Fruit fly (Drosophila melanogaster) whole organism, embryonic: Measurements from ENCODE around the gene CG5731.
A peak's percentile ranks its signal among the peaks of the same experiment; 100 is the strongest.

Source experiments
- Ada2b ChIP-seq: fragments of 200-800 bp; sonication (Bioruptor generic); IDR thresholded peaks from 2 replicates; pipeline ENCODE4 v1.3.6; 2022; ENCODE audit warnings: missing biosample characterization, missing genetic modification characterization
- Adf1 ChIP-seq: fragments of 200-800 bp; sonication (Bioruptor generic); IDR thresholded peaks from 2 replicates; pipeline ENCODE4 v1.3.6; 2022; ENCODE audit warnings: missing biosample characterization, missing genetic modification characterization
- CG10321 ChIP-seq: fragments of 200-800 bp; sonication (Bioruptor generic); IDR thresholded peaks from 2 replicates; pipeline ENCODE4 v1.3.6; 2022; ENCODE audit warnings: missing biosample characterization, missing genetic modification characterization
- CG10565 ChIP-seq: fragments of 200-800 bp; sonication (Bioruptor generic); optimal IDR thresholded peaks from 3 replicates; lab custom pipeline; 2016; ENCODE audit warnings: missing biosample characterization, mild to moderate bottlenecking, missing genetic modification characterization
- CG11504 ChIP-seq: fragments of 200-800 bp; sonication (Bioruptor generic); optimal IDR thresholded peaks from 3 replicates; lab custom pipeline; 2019; ENCODE audit warnings: missing biosample characterization, mild to moderate bottlenecking, missing genetic modification characterization, moderate library complexity
- CG11723 ChIP-seq: fragments of 200-800 bp; sonication (Bioruptor generic); optimal IDR thresholded peaks from 2 replicates; lab custom pipeline; 2017; ENCODE audit warnings: missing biosample characterization, mild to moderate bottlenecking, missing genetic modification characterization
- CG12299 ChIP-seq: fragments of 200-800 bp; sonication (Bioruptor generic); optimal IDR thresholded peaks from 2 replicates; lab custom pipeline; 2018; ENCODE audit warnings: missing biosample characterization, mild to moderate bottlenecking, missing genetic modification characterization
- CG13894 ChIP-seq: fragments of 200-800 bp; sonication (Bioruptor generic); optimal IDR thresholded peaks from 3 replicates; lab custom pipeline; 2018; ENCODE audit warnings: missing biosample characterization, mild to moderate bottlenecking, missing genetic modification characterization, moderate library complexity
- CG14050 ChIP-seq: fragments of 200-800 bp; sonication (Bioruptor generic); IDR thresholded peaks from 3 replicates; pipeline ENCODE4 v1.3.6; 2022; ENCODE audit warnings: missing biosample characterization, missing genetic modification characterization
- CG17359 ChIP-seq: fragments of 200-800 bp; sonication (Bioruptor generic); optimal IDR thresholded peaks from 3 replicates; lab custom pipeline; 2018; ENCODE audit warnings: missing biosample characterization, mild to moderate bottlenecking, missing genetic modification characterization, moderate library complexity
- CG17361 ChIP-seq: fragments of 200-800 bp; sonication (Bioruptor generic); IDR thresholded peaks from 3 replicates; pipeline ENCODE4 v1.3.6; 2022; ENCODE audit warnings: missing biosample characterization, missing genetic modification characterization
- CG17802 ChIP-seq: fragments of 200-800 bp; sonication (Bioruptor generic); optimal IDR thresholded peaks from 2 replicates; lab custom pipeline; 2018; ENCODE audit warnings: missing biosample characterization, mild to moderate bottlenecking, missing genetic modification characterization, moderate library complexity
- CG18262 ChIP-seq: fragments of 200-800 bp; optimal IDR thresholded peaks from 3 replicates; lab custom pipeline; 2019; ENCODE audit warnings: missing biosample characterization, mild to moderate bottlenecking, missing genetic modification characterization, moderate library complexity
- CG30431 ChIP-seq: fragments of 200-800 bp; sonication (Bioruptor generic); optimal IDR thresholded peaks from 2 replicates; lab custom pipeline; 2017; ENCODE audit warnings: missing biosample characterization, missing genetic modification characterization
- CG3847 ChIP-seq: fragments of 200-800 bp; sonication (Bioruptor generic); IDR thresholded peaks from 2 replicates; pipeline ENCODE4 v1.3.6; 2022; ENCODE audit warnings: missing biosample characterization, missing genetic modification characterization
- CG4328 ChIP-seq: fragments of 200-800 bp; sonication (Bioruptor generic); optimal IDR thresholded peaks from 3 replicates; lab custom pipeline; 2017; ENCODE audit warnings: missing biosample characterization, missing genetic modification reagents, missing genetic modification characterization
- CG6689 ChIP-seq: fragments of 200-800 bp; sonication (Bioruptor generic); IDR thresholded peaks from 2 replicates; pipeline ENCODE4 v1.3.6; 2022; ENCODE audit warnings: missing biosample characterization, missing genetic modification characterization
- CG6765 ChIP-seq: fragments of 200-800 bp; sonication (Bioruptor generic); optimal IDR thresholded peaks from 3 replicates; lab custom pipeline; 2017; ENCODE audit warnings: missing biosample characterization, mild to moderate bottlenecking, missing genetic modification characterization
- CG7963 ChIP-seq: fragments of 200-800 bp; sonication (Bioruptor generic); IDR thresholded peaks from 3 replicates; pipeline ENCODE4 v1.3.6; 2022; ENCODE audit warnings: missing biosample characterization, missing genetic modification characterization; ENCODE audit not compliant: partially characterized antibody
- CG7987 ChIP-seq: fragments of 200-800 bp; sonication (Bioruptor generic); optimal IDR thresholded peaks from 2 replicates; lab custom pipeline; 2018; ENCODE audit warnings: missing biosample characterization, mild to moderate bottlenecking, missing genetic modification characterization, moderate library complexity
- CG8478 ChIP-seq: fragments of >200 bp; optimal IDR thresholded peaks from 2 replicates; lab custom pipeline; 2018
- CG8924 ChIP-seq: fragments of 200-800 bp; optimal IDR thresholded peaks from 3 replicates; lab custom pipeline; 2019; ENCODE audit warnings: missing biosample characterization, mild to moderate bottlenecking, missing genetic modification characterization, moderate library complexity
- CG9797 ChIP-seq: fragments of 200-800 bp; sonication (Bioruptor generic); optimal IDR thresholded peaks from 3 replicates; lab custom pipeline; 2018; ENCODE audit warnings: missing biosample characterization, mild to moderate bottlenecking, missing genetic modification characterization
- Dll ChIP-seq: fragments of 200-800 bp; sonication (Bioruptor generic); IDR thresholded peaks from 4 replicates; pipeline ENCODE4 v1.3.6; 2022; ENCODE audit warnings: missing biosample characterization, missing genetic modification characterization; ENCODE audit not compliant: partially characterized antibody
- Hr39 ChIP-seq: fragments of >200 bp; optimal IDR thresholded peaks from 2 replicates; lab custom pipeline; 2017
- Kr ChIP-seq: fragments of 200-800 bp; sonication (Bioruptor generic); optimal IDR thresholded peaks from 2 replicates; lab custom pipeline; 2017; ENCODE audit warnings: missing biosample characterization, mild to moderate bottlenecking, missing genetic modification characterization
- MBD-R2 ChIP-seq: fragments of 200-800 bp; sonication (Bioruptor generic); IDR thresholded peaks from 2 replicates; pipeline ENCODE4 v1.3.6; 2022; ENCODE audit warnings: missing biosample characterization, missing genetic modification characterization
- MESR4 ChIP-seq: fragments of 200-800 bp; sonication (Bioruptor generic); optimal IDR thresholded peaks from 2 replicates; lab custom pipeline; 2018; ENCODE audit warnings: missing biosample characterization, mild to moderate bottlenecking, missing genetic modification characterization, moderate library complexity
- MTF-1 ChIP-seq: fragments of 200-800 bp; sonication (Bioruptor generic); optimal IDR thresholded peaks from 2 replicates; lab custom pipeline; 2018; ENCODE audit warnings: missing biosample characterization, mild to moderate bottlenecking, missing genetic modification characterization, borderline replicate concordance
- Mes4 ChIP-seq: fragments of 200-800 bp; sonication (Bioruptor generic); optimal IDR thresholded peaks from 2 replicates; lab custom pipeline; 2016; ENCODE audit warnings: missing biosample characterization, missing genetic modification characterization
- Rfx ChIP-seq: fragments of 200-800 bp; sonication (Bioruptor generic); IDR thresholded peaks from 2 replicates; pipeline ENCODE4 v1.3.6; 2022; ENCODE audit warnings: missing biosample characterization, missing genetic modification characterization
- Tbp ChIP-seq: fragments of >200 bp; optimal IDR thresholded peaks from 2 replicates; lab custom pipeline; 2018; ENCODE audit warnings: missing biosample characterization, missing genetic modification characterization
- YL-1 ChIP-seq: fragments of 200-800 bp; sonication (Bioruptor generic); optimal IDR thresholded peaks from 3 replicates; lab custom pipeline; 2017; ENCODE audit warnings: missing biosample characterization, mild to moderate bottlenecking, missing genetic modification characterization
- ara ChIP-seq: fragments of 200-800 bp; sonication (Bioruptor generic); IDR thresholded peaks from 2 replicates; pipeline ENCODE4 v1.3.6; 2022; ENCODE audit warnings: missing biosample characterization, missing genetic modification characterization
- bab2 ChIP-seq: fragments of 200-800 bp; sonication (Bioruptor generic); optimal IDR thresholded peaks from 2 replicates; lab custom pipeline; 2016; ENCODE audit warnings: missing biosample characterization, missing genetic modification characterization
- bcd ChIP-seq: fragments of 200-800 bp; sonication (Bioruptor generic); optimal IDR thresholded peaks from 2 replicates; lab custom pipeline; 2017; ENCODE audit warnings: missing biosample characterization, mild to moderate bottlenecking, missing genetic modification characterization
- bowl ChIP-seq: fragments of 200-800 bp; sonication (Bioruptor generic); IDR thresholded peaks from 2 replicates; pipeline ENCODE4 v1.3.6; 2022; ENCODE audit warnings: missing biosample characterization, missing genetic modification characterization
- croc ChIP-seq: fragments of 200-800 bp; sonication (Bioruptor generic); conservative IDR thresholded peaks from 3 replicates; pipeline ENCODE4 v1.3.6; 2022; ENCODE audit warnings: missing biosample characterization, missing genetic modification characterization
- dpn ChIP-seq, 2 experiments: fragments of 200-800 bp; sonication (Bioruptor generic); optimal IDR thresholded peaks; 3 replicates each; lab custom pipeline; 2016; ENCODE audit warnings: missing biosample characterization in 2 of 2, missing genetic modification characterization in 2 of 2
- grau ChIP-seq: fragments of 200-800 bp; optimal IDR thresholded peaks from 3 replicates; lab custom pipeline; 2019; ENCODE audit warnings: missing biosample characterization, mild to moderate bottlenecking, missing genetic modification characterization, moderate library complexity
- ind ChIP-seq: fragments of 200-800 bp; sonication (Bioruptor generic); optimal IDR thresholded peaks from 3 replicates; lab custom pipeline; 2016; ENCODE audit warnings: missing biosample characterization, missing genetic modification characterization
- p53 ChIP-seq: fragments of 200-800 bp; sonication (Bioruptor generic); optimal IDR thresholded peaks from 2 replicates; lab custom pipeline; 2016; ENCODE audit warnings: missing biosample characterization, missing genetic modification characterization
- pita ChIP-seq: fragments of 200-800 bp; sonication (Bioruptor generic); optimal IDR thresholded peaks from 2 replicates; lab custom pipeline; 2017; ENCODE audit warnings: missing biosample characterization, mild to moderate bottlenecking, missing genetic modification characterization
- sens-2 ChIP-seq: fragments of 200-800 bp; sonication (Bioruptor generic); IDR thresholded peaks from 2 replicates; pipeline ENCODE4 v1.3.6; 2022; ENCODE audit warnings: missing biosample characterization, missing genetic modification characterization
- sim ChIP-seq: fragments of 200-800 bp; sonication (Bioruptor generic); IDR thresholded peaks from 2 replicates; pipeline ENCODE4 v1.3.6; 2022; ENCODE audit warnings: missing biosample characterization, missing genetic modification characterization
- so ChIP-seq: fragments of 200-800 bp; sonication (Bioruptor generic); IDR thresholded peaks from 3 replicates; pipeline ENCODE4 v1.3.6; 2022; ENCODE audit warnings: missing biosample characterization, missing genetic modification characterization
- stwl ChIP-seq: fragments of 200-800 bp; sonication (Bioruptor generic); optimal IDR thresholded peaks from 3 replicates; lab custom pipeline; 2018; ENCODE audit warnings: missing biosample characterization, mild to moderate bottlenecking, missing genetic modification characterization, moderate library complexity
- tio ChIP-seq: fragments of 200-800 bp; sonication (Bioruptor generic); optimal IDR thresholded peaks from 2 replicates; lab custom pipeline; 2017; ENCODE audit warnings: missing biosample characterization, missing genetic modification characterization, inconsistent platforms
- tll ChIP-seq, 2 experiments: fragments of 200-800 bp in 1 of 2; fragments of >200 bp in 1 of 2; sonication (Bioruptor generic) in 1 of 2; optimal IDR thresholded peaks; 2 replicates each; lab custom pipeline; 2017 to 2019; ENCODE audit warnings: missing biosample characterization in 2 of 2, missing genetic modification characterization in 2 of 2, mild to moderate bottlenecking in 1 of 2, moderate library complexity in 1 of 2
- tna ChIP-seq: fragments of 200-800 bp; sonication (Bioruptor generic); IDR thresholded peaks from 2 replicates; pipeline ENCODE4 v1.3.6; 2022; ENCODE audit warnings: missing biosample characterization, missing genetic modification characterization; ENCODE audit not compliant: partially characterized antibody
- zen ChIP-seq: fragments of 200-800 bp; sonication (Bioruptor generic); optimal IDR thresholded peaks from 3 replicates; lab custom pipeline; 2018; ENCODE audit warnings: missing biosample characterization, mild to moderate bottlenecking, missing genetic modification characterization, moderate library complexity
- zfh2 ChIP-seq: fragments of 200-800 bp; sonication (Bioruptor generic); optimal IDR thresholded peaks from 2 replicates; lab custom pipeline; 2016; ENCODE audit warnings: missing biosample characterization, missing genetic modification characterization

The CG5731 gene

dm6 chr2L:10250441-10250847, 40.9 kb upstream of the CG5731 start, which contains the start of the genes bsk and CG31717 (continued):
- no peak for TF ChIP-seq CG7987
- TF ChIP-seq MESR4 (GFP tag; lab: Kevin White, UChicago) = peak; percentile 35
- peak in 1 of 2 experiments; percentile 12 for TF ChIP-seq dpn (GFP tag; optimal IDR thresholded peaks at IDR 0.05; lab: Kevin White, UChicago)
- TF ChIP-seq Kr (GFP tag; lab: Kevin White, UChicago) = peak; percentile 60
- no peak for TF ChIP-seq Hr39 (lab: Kevin White, UChicago)
- TF ChIP-seq stwl = peak; percentile 75
- no peak for TF ChIP-seq Adf1 (GFP tag; lab: Robert Waterston, UW)
- TF ChIP-seq CG12299 (tag; lab: Kevin White, UChicago) = no peak
- TF ChIP-seq zen = peak; percentile 67
- no peak for TF ChIP-seq tna
- TF ChIP-seq Dll = peak; percentile 68; the same call in 2 of the 4 replicates
- TF ChIP-seq grau (tag; lab: Kevin White, UChicago) = no peak
- TF ChIP-seq CG11504 (tag; lab: Kevin White, UChicago) = no peak
- peak in 1 of 2 experiments; percentile 53 for TF ChIP-seq tll (GFP tag; optimal IDR thresholded peaks at IDR 0.05; lab: Kevin White, UChicago)
- no peak for TF ChIP-seq sens-2 (GFP tag; lab: Robert Waterston, UW)
- TF ChIP-seq CG17361 = no peak
- no peak for TF ChIP-seq CG7963
- TF ChIP-seq bcd (GFP tag; lab: Kevin White, UChicago) = no peak
- no peak for TF ChIP-seq croc
- peak; percentile 65 for TF ChIP-seq MBD-R2 (GFP tag; lab: Robert Waterston, UW)
- no peak for TF ChIP-seq CG11723 (GFP tag; lab: Kevin White, UChicago)
- no peak for TF ChIP-seq CG6689
- TF ChIP-seq MTF-1 (GFP tag; lab: Kevin White, UChicago) = no peak
- no peak for TF ChIP-seq CG8478 (lab: Kevin White, UChicago)
- peak; percentile 73 for TF ChIP-seq CG9797 (GFP tag; lab: Kevin White, UChicago)
- no peak for TF ChIP-seq tio (GFP tag; lab: Kevin White, UChicago)
- TF ChIP-seq YL-1 (GFP tag; lab: Kevin White, UChicago) = peak; percentile 36
- TF ChIP-seq ara (GFP tag; lab: Robert Waterston, UW) = no peak
- no peak for TF ChIP-seq Tbp
- TF ChIP-seq CG8924 (tag; lab: Kevin White, UChicago) = peak; percentile 73
- no peak for TF ChIP-seq CG17802 (tag; lab: Kevin White, UChicago)
- no peak for TF ChIP-seq zfh2 (GFP tag; lab: Kevin White, UChicago)
- no peak for TF ChIP-seq CG3847
- TF ChIP-seq pita (GFP tag; lab: Kevin White, UChicago) = no peak
- no peak for TF ChIP-seq ind (GFP tag; lab: Kevin White, UChicago)
- TF ChIP-seq CG18262 (tag; lab: Kevin White, UChicago) = no peak
- TF ChIP-seq Ada2b (GFP tag; lab: Robert Waterston, UW) = no peak
- no peak for TF ChIP-seq CG6765 (GFP tag; lab: Kevin White, UChicago)
- TF ChIP-seq CG13894 = no peak
- no peak for TF ChIP-seq CG10565 (GFP tag; lab: Kevin White, UChicago)
- TF ChIP-seq bowl (GFP tag; lab: Robert Waterston, UW) = no peak
- TF ChIP-seq p53 (GFP tag; lab: Kevin White, UChicago) = no peak
- no peak for TF ChIP-seq bab2 (GFP tag; lab: Kevin White, UChicago)
- no peak for TF ChIP-seq so (GFP tag; lab: Robert Waterston, UW)
- TF ChIP-seq Mes4 (GFP tag; lab: Kevin White, UChicago) = no peak
- no peak for TF ChIP-seq CG10321 (GFP tag; lab: Robert Waterston, UW)
- no peak for TF ChIP-seq sim (GFP tag; lab: Robert Waterston, UW)
- no peak for TF ChIP-seq CG30431 (GFP tag; lab: Kevin White, UChicago)
- TF ChIP-seq CG14050 (GFP tag; lab: Robert Waterston, UW) = no peak
- no peak for TF ChIP-seq Rfx (GFP tag; lab: Robert Waterston, UW)
- no peak for TF ChIP-seq CG4328 (GFP tag; lab: Kevin White, UChicago)
- TF ChIP-seq CG17359 = no peak
